Fruit fly (Drosophila melanogaster) whole organism, embryonic: ENCODE results near the gene stnB.

Experiments used
- Adf1 ChIP-seq: fragments of 200-800 bp; sonication (Bioruptor generic); IDR thresholded peaks from 2 replicates; pipeline ENCODE4 v1.3.6; 2022; ENCODE audit warnings: missing biosample characterization, missing genetic modification characterization
- BEAF-32 ChIP-seq: fragments of 200-800 bp; sonication (Bioruptor generic); optimal IDR thresholded peaks from 3 replicates; lab custom pipeline; 2017; ENCODE audit warnings: missing biosample characterization, missing genetic modification characterization, mild to moderate bottlenecking, moderate library complexity, missing genetic modification reagents
- CG10654 ChIP-seq: fragments of 200-800 bp; sonication (Bioruptor generic); optimal IDR thresholded peaks from 2 replicates; lab custom pipeline; 2016; ENCODE audit warnings: missing biosample characterization, missing genetic modification characterization
- CG11560 ChIP-seq: fragments of 200-800 bp; sonication (Bioruptor generic); IDR thresholded peaks from 3 replicates; pipeline ENCODE4 v1.3.6; 2022; ENCODE audit warnings: missing biosample characterization, missing genetic modification characterization
- CG11695 ChIP-seq: fragments of 200-800 bp; sonication (Bioruptor generic); IDR thresholded peaks from 3 replicates; pipeline ENCODE4 v1.3.6; 2022; ENCODE audit warnings: missing biosample characterization, missing genetic modification characterization
- CG12071 ChIP-seq: fragments of 200-800 bp; sonication (Bioruptor generic); optimal IDR thresholded peaks from 3 replicates; lab custom pipeline; 2018; ENCODE audit warnings: missing biosample characterization, mild to moderate bottlenecking, missing genetic modification characterization
- CG12769 ChIP-seq: fragments of 200-800 bp; sonication (Bioruptor generic); optimal IDR thresholded peaks from 2 replicates; lab custom pipeline; 2019; ENCODE audit warnings: missing biosample characterization, mild to moderate bottlenecking, missing genetic modification characterization, moderate library complexity
- CG13775 ChIP-seq: fragments of 200-800 bp; sonication (Bioruptor generic); optimal IDR thresholded peaks from 3 replicates; lab custom pipeline; 2017; ENCODE audit warnings: missing biosample characterization, mild to moderate bottlenecking, missing genetic modification characterization
- CG14860 ChIP-seq: fragments of 200-800 bp; sonication (Bioruptor generic); IDR thresholded peaks from 3 replicates; pipeline ENCODE4 v1.3.6; 2022; ENCODE audit warnings: missing biosample characterization, missing genetic modification characterization; ENCODE audit not compliant: partially characterized antibody
- CG15269 ChIP-seq: fragments of 200-800 bp; sonication (Bioruptor generic); optimal IDR thresholded peaks from 2 replicates; lab custom pipeline; 2018; ENCODE audit warnings: missing biosample characterization, mild to moderate bottlenecking, missing genetic modification characterization, moderate library complexity
- CG16779 ChIP-seq: fragments of 200-800 bp; sonication (Bioruptor generic); IDR thresholded peaks from 2 replicates; pipeline ENCODE4 v1.3.6; 2022; ENCODE audit warnings: missing biosample characterization, missing genetic modification characterization
- CG17385 ChIP-seq: fragments of 200-800 bp; sonication (Bioruptor generic); optimal IDR thresholded peaks from 3 replicates; lab custom pipeline; 2018; ENCODE audit warnings: missing biosample characterization, mild to moderate bottlenecking, missing genetic modification characterization
- CG18476 ChIP-seq: fragments of 200-800 bp; sonication (Bioruptor generic); optimal IDR thresholded peaks from 2 replicates; lab custom pipeline; 2016; ENCODE audit warnings: missing biosample characterization, mild to moderate bottlenecking, missing genetic modification characterization
- CG3838 ChIP-seq: fragments of 200-800 bp; sonication (Bioruptor generic); optimal IDR thresholded peaks from 3 replicates; lab custom pipeline; 2016; ENCODE audit warnings: missing biosample characterization, missing genetic modification characterization
- CG9932 ChIP-seq: fragments of 200-800 bp; sonication (Bioruptor generic); IDR thresholded peaks from 2 replicates; pipeline ENCODE4 v1.3.6; 2022; ENCODE audit warnings: missing biosample characterization, missing genetic modification characterization
- CHES-1-like ChIP-seq: fragments of 200-800 bp; sonication (Bioruptor generic); optimal IDR thresholded peaks from 2 replicates; lab custom pipeline; 2016; ENCODE audit warnings: missing biosample characterization, missing genetic modification characterization
- Camta ChIP-seq: fragments of 200-800 bp; sonication (Bioruptor generic); optimal IDR thresholded peaks from 2 replicates; lab custom pipeline; 2016; ENCODE audit warnings: missing biosample characterization, missing genetic modification characterization
- CkIIα-i1 ChIP-seq: fragments of 200-800 bp; sonication (Bioruptor generic); IDR thresholded peaks from 2 replicates; pipeline ENCODE4 v1.3.6; 2022; ENCODE audit warnings: missing biosample characterization, missing genetic modification characterization
- CrebB ChIP-seq: fragments of 200-800 bp; sonication (Bioruptor generic); optimal IDR thresholded peaks from 3 replicates; lab custom pipeline; 2018; ENCODE audit warnings: missing biosample characterization, mild to moderate bottlenecking, missing genetic modification characterization
- Dek ChIP-seq: fragments of 200-800 bp; sonication (Bioruptor generic); optimal IDR thresholded peaks from 3 replicates; lab custom pipeline; 2019; ENCODE audit warnings: missing biosample characterization, mild to moderate bottlenecking, missing genetic modification characterization, moderate library complexity
- Dfd ChIP-seq, 2 experiments: fragments of >200 bp; optimal IDR thresholded peaks; 2 replicates each; lab custom pipeline; 2017; ENCODE audit warnings: missing biosample characterization in 2 of 2, missing genetic modification characterization in 2 of 2
- Dp ChIP-seq: fragments of 200-800 bp; sonication (Bioruptor generic); optimal IDR thresholded peaks from 2 replicates; lab custom pipeline; 2018; ENCODE audit warnings: missing biosample characterization, mild to moderate bottlenecking, missing genetic modification characterization, moderate library complexity
- Fer3 ChIP-seq: fragments of 200-800 bp; sonication (Bioruptor generic); optimal IDR thresholded peaks from 2 replicates; lab custom pipeline; 2018; ENCODE audit warnings: missing biosample characterization, mild to moderate bottlenecking, missing genetic modification characterization, moderate library complexity
- Hr51 ChIP-seq, 2 experiments: fragments of 200-800 bp; sonication (Bioruptor generic); optimal IDR thresholded peaks; 2 replicates in 1 of 2; 3 replicates in 1 of 2; lab custom pipeline; 2016 to 2018; ENCODE audit warnings: missing biosample characterization in 2 of 2, missing genetic modification characterization in 2 of 2, mild to moderate bottlenecking in 1 of 2, moderate library complexity in 1 of 2
- Hr78 ChIP-seq, 2 experiments: fragments of 200-800 bp in 1 of 2; fragments of >200 bp in 1 of 2; sonication (Bioruptor generic) in 1 of 2; optimal IDR thresholded peaks; 2 replicates each; lab custom pipeline; 2017 to 2019; ENCODE audit warnings: missing biosample characterization in 2 of 2, missing genetic modification characterization in 2 of 2, mild to moderate bottlenecking in 1 of 2, moderate library complexity in 1 of 2
- MBD-R2 ChIP-seq: fragments of 200-800 bp; sonication (Bioruptor generic); IDR thresholded peaks from 2 replicates; pipeline ENCODE4 v1.3.6; 2022; ENCODE audit warnings: missing biosample characterization, missing genetic modification characterization
- Max ChIP-seq: fragments of 200-800 bp; sonication (Bioruptor generic); optimal IDR thresholded peaks from 2 replicates; lab custom pipeline; 2016; ENCODE audit warnings: missing biosample characterization, mild to moderate bottlenecking, missing genetic modification characterization
- Med ChIP-seq: fragments of 200-800 bp; sonication (Bioruptor generic); peaks from one replicate; lab custom pipeline; 2016; ENCODE audit warnings: missing biosample characterization, missing genetic modification characterization, mild to moderate bottlenecking, inconsistent platforms, moderate library complexity
- NFAT ChIP-seq: fragments of 200-800 bp; sonication (Bioruptor generic); IDR thresholded peaks from 2 replicates; pipeline ENCODE4 v1.3.6; 2022; ENCODE audit warnings: missing biosample characterization, missing genetic modification characterization
- Opbp ChIP-seq: fragments of 200-800 bp; sonication (Bioruptor generic); IDR thresholded peaks from 3 replicates; pipeline ENCODE4 v1.3.6; 2022; ENCODE audit warnings: missing biosample characterization, missing genetic modification characterization; ENCODE audit not compliant: partially characterized antibody
- Pdp1 ChIP-seq, 2 experiments: fragments of 200-800 bp; sonication (Bioruptor generic); optimal IDR thresholded peaks; 3 replicates each; lab custom pipeline; 2016; ENCODE audit warnings: missing biosample characterization in 2 of 2, missing genetic modification characterization in 2 of 2, mild to moderate bottlenecking in 1 of 2, moderate library complexity in 1 of 2
- Ptx1 ChIP-seq: fragments of 200-800 bp; sonication (Bioruptor generic); IDR thresholded peaks from 2 replicates; pipeline ENCODE4 v1.3.6; 2022; ENCODE audit warnings: missing biosample characterization, missing genetic modification characterization
- Vsx1 ChIP-seq: fragments of 200-800 bp; sonication (Bioruptor generic); optimal IDR thresholded peaks from 2 replicates; lab custom pipeline; 2017; ENCODE audit warnings: missing biosample characterization, mild to moderate bottlenecking, missing genetic modification characterization, missing genetic modification reagents
- Xbp1 ChIP-seq: fragments of 200-800 bp; sonication (Bioruptor generic); optimal IDR thresholded peaks from 3 replicates; lab custom pipeline; 2016; ENCODE audit warnings: missing biosample characterization, mild to moderate bottlenecking, missing genetic modification characterization
- cas ChIP-seq: fragments of 200-800 bp; sonication (Bioruptor generic); IDR thresholded peaks from 2 replicates; pipeline ENCODE4 v1.3.6; 2022; ENCODE audit warnings: missing biosample characterization, missing genetic modification characterization
- caup ChIP-seq: fragments of 200-800 bp; sonication (Bioruptor generic); optimal IDR thresholded peaks from 3 replicates; lab custom pipeline; 2017; ENCODE audit warnings: missing biosample characterization, mild to moderate bottlenecking, missing genetic modification characterization, moderate library complexity; ENCODE audit not compliant: severe bottlenecking
- chif ChIP-seq, 2 experiments: fragments of 200-800 bp; sonication (Bioruptor generic); optimal IDR thresholded peaks; 3 replicates each; lab custom pipeline; 2016; ENCODE audit warnings: missing biosample characterization in 2 of 2, missing genetic modification characterization in 2 of 2
- crol ChIP-seq: fragments of 200-800 bp; sonication (Bioruptor generic); IDR thresholded peaks from 2 replicates; pipeline ENCODE4 v1.3.6; 2022; ENCODE audit warnings: missing biosample characterization, missing genetic modification characterization
- danr ChIP-seq: fragments of 200-800 bp; sonication (Bioruptor generic); IDR thresholded peaks from 2 replicates; pipeline ENCODE4 v1.3.6; 2022; ENCODE audit warnings: missing biosample characterization, missing genetic modification characterization
- exex ChIP-seq: fragments of 200-800 bp; sonication (Bioruptor generic); optimal IDR thresholded peaks from 4 replicates; lab custom pipeline; 2018; ENCODE audit warnings: missing biosample characterization, mild to moderate bottlenecking, missing genetic modification characterization, moderate library complexity
- fd102C ChIP-seq: fragments of 200-800 bp; sonication (Bioruptor generic); optimal IDR thresholded peaks from 2 replicates; lab custom pipeline; 2018; ENCODE audit warnings: missing biosample characterization, mild to moderate bottlenecking, missing genetic modification characterization, moderate library complexity
- fd64A ChIP-seq: fragments of 200-800 bp; sonication (Bioruptor generic); optimal IDR thresholded peaks from 3 replicates; lab custom pipeline; 2018; ENCODE audit warnings: missing biosample characterization, mild to moderate bottlenecking, missing genetic modification characterization
- fu2 ChIP-seq: fragments of 200-800 bp; sonication (Bioruptor generic); optimal IDR thresholded peaks from 2 replicates; lab custom pipeline; 2016; ENCODE audit warnings: missing biosample characterization, missing genetic modification characterization
- gce ChIP-seq: fragments of 200-800 bp; sonication (Bioruptor generic); IDR thresholded peaks from 3 replicates; pipeline ENCODE4 v1.3.6; 2022; ENCODE audit warnings: missing biosample characterization, missing genetic modification characterization
- insv ChIP-seq, 2 experiments: fragments of 200-800 bp; sonication (Bioruptor generic); optimal IDR thresholded peaks; 3 replicates each; lab custom pipeline; 2016 to 2018; ENCODE audit warnings: missing biosample characterization in 2 of 2, missing genetic modification characterization in 2 of 2
- schlank ChIP-seq: fragments of 200-800 bp; sonication (Bioruptor generic); optimal IDR thresholded peaks from 2 replicates; lab custom pipeline; 2018; ENCODE audit warnings: missing biosample characterization, mild to moderate bottlenecking, missing genetic modification characterization
- sug ChIP-seq: fragments of 200-800 bp; optimal IDR thresholded peaks from 2 replicates; lab custom pipeline; 2019; ENCODE audit warnings: missing biosample characterization, mild to moderate bottlenecking, missing genetic modification characterization, moderate library complexity
- tin ChIP-seq: fragments of 200-800 bp; sonication (Bioruptor generic); optimal IDR thresholded peaks from 3 replicates; lab custom pipeline; 2016; ENCODE audit warnings: missing biosample characterization, missing genetic modification characterization

The stnB gene

dm6 chrX:23004598-23005469 is at the start of gene stnB, which contains the start of gene stnA (continued):
- TF ChIP-seq Hr78 (GFP tag; optimal IDR thresholded peaks at IDR 0.05; lab: Kevin White, UChicago) (no peak), gce (GFP tag; lab: Robert Waterston, UW) (no peak), Dp (no peak), Pdp1 (GFP tag; optimal IDR thresholded peaks at IDR 0.05; lab: Kevin White, UChicago) (peak in 1 of 2 experiments; percentile 4), NFAT (GFP tag; lab: Robert Waterston, UW) (no peak), CG12071 (GFP tag; lab: Kevin White, UChicago) (no peak), CG13775 (no peak), danr (no peak), cas (GFP tag; lab: Robert Waterston, UW) (no peak), CG9932 (GFP tag; lab: Robert Waterston, UW) (peak; percentile 39; the same call in 1 of the 2 replicates), Med (GFP tag; lab: Kevin White, UChicago) (peak; percentile 76), CG3838 (no peak), Ptx1 (peak; percentile 46), schlank (tag; lab: Kevin White, UChicago) (no peak), insv (GFP tag; optimal IDR thresholded peaks at IDR 0.05; lab: Kevin White, UChicago) (no peak), fd102C (no peak), caup (GFP tag; lab: Kevin White, UChicago) (no peak), Opbp (no peak), exex (tag; lab: Kevin White, UChicago) (no peak), CG16779 (GFP tag; lab: Robert Waterston, UW) (no peak), CG11695 (GFP tag; lab: Robert Waterston, UW) (no peak), Camta (no peak), CG10654 (no peak), CG14860 (GFP tag; lab: Robert Waterston, UW) (no peak), MBD-R2 (GFP tag; lab: Robert Waterston, UW) (no peak), CG15269 (tag; lab: Kevin White, UChicago) (peak; percentile 28), Hr51 (GFP tag; optimal IDR thresholded peaks at IDR 0.05; lab: Kevin White, UChicago) (peak in 1 of 2 experiments; percentile 57), fd64A (GFP tag; lab: Kevin White, UChicago) (no peak), CG11560 (tag; lab: Robert Waterston, UW) (no peak), tin (GFP tag; lab: Kevin White, UChicago) (peak; percentile 8), sug (tag; lab: Kevin White, UChicago) (peak; percentile 28), Xbp1 (GFP tag; lab: Kevin White, UChicago) (peak; percentile 16), Dfd (GFP tag; optimal IDR thresholded peaks at IDR 0.05; lab: Kevin White, UChicago) (no peak), CG12769 (tag; lab: Kevin White, UChicago) (no peak), Adf1 (peak; percentile 40; the same call in 1 of the 2 replicates), Fer3 (peak; percentile 36), CG17385 (GFP tag; lab: Kevin White, UChicago) (peak; percentile 6), fu2 (GFP tag; lab: Kevin White, UChicago) (no peak), CG18476 (GFP tag; lab: Kevin White, UChicago) (no peak), CHES-1-like (GFP tag; lab: Kevin White, UChicago) (no peak), BEAF-32 (GFP tag; lab: Kevin White, UChicago) (peak; percentile 17), Vsx1 (GFP tag; lab: Kevin White, UChicago) (no peak), chif (GFP tag; optimal IDR thresholded peaks at IDR 0.05; lab: Kevin White, UChicago) (no peak), Dek (tag; lab: Kevin White, UChicago) (no peak), CrebB (no peak), CkIIα-i1 (GFP tag; lab: Robert Waterston, UW) (no peak), crol (GFP tag; lab: Robert Waterston, UW) (no peak), Max (GFP tag; lab: Kevin White, UChicago) (no peak)
